Fruit fly (Drosophila melanogaster): ENCODE data around the gene Mzt1.

The Mzt1 gene

dm6 chr3L:2378549-2378948 lies 10.5 kb upstream of the Mzt1 start:
- no peak for TF ChIP-seq CG1620 (GFP tag; optimal IDR thresholded peaks at IDR 0.05)
- TF ChIP-seq kay (GFP tag; ENCODE audit: borderline replicate concordance), result no peak
- TF ChIP-seq Hr96 (GFP tag; optimal IDR thresholded peaks at IDR 0.05), result no peak
- no peak for TF ChIP-seq cic (GFP tag; optimal IDR thresholded peaks at IDR 0.05)
- no peak for TF ChIP-seq pad (GFP tag; optimal IDR thresholded peaks at IDR 0.05)
- TF ChIP-seq Mnt (GFP tag; optimal IDR thresholded peaks at IDR 0.05), result no peak
- TF ChIP-seq Crg-1 (GFP tag; optimal IDR thresholded peaks at IDR 0.05), result no peak
- no peak for TF ChIP-seq tj (GFP tag; optimal IDR thresholded peaks at IDR 0.05)
- TF ChIP-seq bab1 (GFP tag; optimal IDR thresholded peaks at IDR 0.05), result no peak
- no peak for TF ChIP-seq CG33017 (tag; optimal IDR thresholded peaks at IDR 0.05)
- TF ChIP-seq CG14711 (tag; optimal IDR thresholded peaks at IDR 0.05), result no peak
- TF ChIP-seq CG5204 (GFP tag; optimal IDR thresholded peaks at IDR 0.05), result no peak
- TF ChIP-seq cnc (optimal IDR thresholded peaks at IDR 0.05), result no peak
- no peak for TF ChIP-seq toe (GFP tag; optimal IDR thresholded peaks at IDR 0.05)

dm6 chr3L:2379472-2379871 lies 9.6 kb upstream of the Mzt1 start:
- no peak for TF ChIP-seq CG7045 (GFP tag; optimal IDR thresholded peaks at IDR 0.05)
- TF ChIP-seq Crg-1 (GFP tag; optimal IDR thresholded peaks at IDR 0.05), result no peak
- no peak for TF ChIP-seq cnc (optimal IDR thresholded peaks at IDR 0.05)
- no peak for TF ChIP-seq pad (GFP tag; optimal IDR thresholded peaks at IDR 0.05)
- no peak for TF ChIP-seq CG14711 (tag; optimal IDR thresholded peaks at IDR 0.05)
- TF ChIP-seq bab1 (GFP tag; optimal IDR thresholded peaks at IDR 0.05), result no peak

- TF ChIP-seq CG1620 (GFP tag; optimal IDR thresholded peaks at IDR 0.05) (no peak), pad (GFP tag; optimal IDR thresholded peaks at IDR 0.05) (no peak), CG33017 (tag; optimal IDR thresholded peaks at IDR 0.05) (no peak), kay (GFP tag; ENCODE audit: borderline replicate concordance) (no peak), ovo (GFP tag; optimal IDR thresholded peaks at IDR 0.05) (no peak), CG11617 (GFP tag; optimal IDR thresholded peaks at IDR 0.05) (no peak), cnc (optimal IDR thresholded peaks at IDR 0.05) (no peak), CG5204 (GFP tag; optimal IDR thresholded peaks at IDR 0.05) (no peak), bab1 (GFP tag; optimal IDR thresholded peaks at IDR 0.05) (no peak), Hr96 (GFP tag; optimal IDR thresholded peaks at IDR 0.05) (no peak), CG14711 (tag; optimal IDR thresholded peaks at IDR 0.05) (no peak), Crg-1 (GFP tag; optimal IDR thresholded peaks at IDR 0.05) (no peak), toe (GFP tag; optimal IDR thresholded peaks at IDR 0.05) (no peak), CG7101 (tag; optimal IDR thresholded peaks at IDR 0.05) (no peak), CG12768 (GFP tag; optimal IDR thresholded peaks at IDR 0.05) (no peak), cic (GFP tag; optimal IDR thresholded peaks at IDR 0.05) (no peak), Mnt (GFP tag; optimal IDR thresholded peaks at IDR 0.05) (no peak), CG7045 (GFP tag; optimal IDR thresholded peaks at IDR 0.05) (no peak), Clk (GFP tag; optimal IDR thresholded peaks at IDR 0.05) (no peak), tj (GFP tag; optimal IDR thresholded peaks at IDR 0.05) (no peak)
Observed at dm6 chr3L:2385325-2386007, 3.6 kb upstream of the Mzt1 start.

- TF ChIP-seq toe (GFP tag; optimal IDR thresholded peaks at IDR 0.05) (no peak), CG11617 (GFP tag; optimal IDR thresholded peaks at IDR 0.05) (no peak), pad (GFP tag; optimal IDR thresholded peaks at IDR 0.05) (no peak), Clk (GFP tag; optimal IDR thresholded peaks at IDR 0.05) (no peak), CG12768 (GFP tag; optimal IDR thresholded peaks at IDR 0.05) (no peak), CG7101 (tag; optimal IDR thresholded peaks at IDR 0.05) (no peak), bab1 (GFP tag; optimal IDR thresholded peaks at IDR 0.05) (no peak), Crg-1 (GFP tag; optimal IDR thresholded peaks at IDR 0.05) (no peak), CG33017 (tag; optimal IDR thresholded peaks at IDR 0.05) (no peak), CG7045 (GFP tag; optimal IDR thresholded peaks at IDR 0.05) (no peak), CG5204 (GFP tag; optimal IDR thresholded peaks at IDR 0.05) (no peak), tj (GFP tag; optimal IDR thresholded peaks at IDR 0.05) (no peak), ovo (GFP tag; optimal IDR thresholded peaks at IDR 0.05) (no peak), CG1620 (GFP tag; optimal IDR thresholded peaks at IDR 0.05) (no peak), CG14711 (tag; optimal IDR thresholded peaks at IDR 0.05) (no peak), cnc (optimal IDR thresholded peaks at IDR 0.05) (no peak), kay (GFP tag; ENCODE audit: borderline replicate concordance) (no peak)
Observed at dm6 chr3L:2386433-2386832, 2.6 kb upstream of the Mzt1 start.

dm6 chr3L:2387816-2388215 lies 1.2 kb upstream of the Mzt1 start:
- TF ChIP-seq Clk (GFP tag; optimal IDR thresholded peaks at IDR 0.05) (no peak), bab1 (GFP tag; optimal IDR thresholded peaks at IDR 0.05) (peak; percentile 25), kay (GFP tag; ENCODE audit: borderline replicate concordance) (peak; percentile 57), CG5204 (GFP tag; optimal IDR thresholded peaks at IDR 0.05) (peak; percentile 3)

dm6 chr3L:2390889-2391288 lies 1.8 kb downstream of the Mzt1 start, which contains the start of the genes CG32298 and CG32299:
CG32298 (minus strand) TSS chr3L:2390989.
CG32299 (minus strand) TSS chr3L:2390989.
- TF ChIP-seq bab1 (GFP tag; optimal IDR thresholded peaks at IDR 0.05) (no peak), CG7101 (tag; optimal IDR thresholded peaks at IDR 0.05) (no peak), cic (GFP tag; optimal IDR thresholded peaks at IDR 0.05) (no peak), CG7045 (GFP tag; optimal IDR thresholded peaks at IDR 0.05) (no peak), tj (GFP tag; optimal IDR thresholded peaks at IDR 0.05) (no peak), cnc (optimal IDR thresholded peaks at IDR 0.05) (no peak), Clk (GFP tag; optimal IDR thresholded peaks at IDR 0.05) (no peak), toe (GFP tag; optimal IDR thresholded peaks at IDR 0.05) (no peak)

Data from whole organism, adult.